Fruit fly (Drosophila melanogaster): ENCODE measurements around the gene CG11656.
A peak's percentile ranks its signal among the peaks of the same experiment; 100 is the strongest.

Gene CG11656

dm6 chr3R:12981334-12982166 lies 28.1 kb upstream of the CG11656 start (continued):
- no peak for TF ChIP-seq luna (GFP tag; optimal IDR thresholded peaks at IDR 0.05)
- no peak for TF ChIP-seq Myb (GFP tag; optimal IDR thresholded peaks at IDR 0.05)
- TF ChIP-seq CG2199 (GFP tag; IDR thresholded peaks at IDR 0.05), result peak; percentile 25; the same call in 1 of the 3 replicates
- no peak for TF ChIP-seq pfk (GFP tag; optimal IDR thresholded peaks at IDR 0.05)
- no peak for TF ChIP-seq BtbVII (GFP tag; optimal IDR thresholded peaks at IDR 0.05)
- TF ChIP-seq Fer3 (tag; optimal IDR thresholded peaks at IDR 0.05), result peak; percentile 72
- peak; percentile 59 for TF ChIP-seq nerfin-1 (tag; optimal IDR thresholded peaks at IDR 0.05)
- TF ChIP-seq CG11696 (GFP tag; IDR thresholded peaks at IDR 0.05), result peak; percentile 91
- TF ChIP-seq mirr (GFP tag; optimal IDR thresholded peaks at IDR 0.05), result no peak
- TF ChIP-seq CG10209 (GFP tag; optimal IDR thresholded peaks at IDR 0.05), result peak; percentile 38
- TF ChIP-seq Drgx (GFP tag; IDR thresholded peaks at IDR 0.05), result peak; percentile 59
- TF ChIP-seq gce (GFP tag; IDR thresholded peaks at IDR 0.05), result no peak; the same call in 2 of the 3 replicates
- no peak for TF ChIP-seq abd-A (tag; optimal IDR thresholded peaks at IDR 0.05)
- peak; percentile 26 for TF ChIP-seq MESR4 (GFP tag; optimal IDR thresholded peaks at IDR 0.05)
- TF ChIP-seq NK7.1 (GFP tag; optimal IDR thresholded peaks at IDR 0.05), result no peak
- no peak for TF ChIP-seq Tbp (GFP tag; optimal IDR thresholded peaks at IDR 0.05)
- TF ChIP-seq CG12219 (GFP tag; optimal IDR thresholded peaks at IDR 0.05), result peak; percentile 57
- TF ChIP-seq CG6813 (GFP tag; optimal IDR thresholded peaks at IDR 0.05), result no peak
- TF ChIP-seq Abd-B (GFP tag; optimal IDR thresholded peaks at IDR 0.05), result peak; percentile 52
- peak; percentile 55 for TF ChIP-seq fd3F (GFP tag; optimal IDR thresholded peaks at IDR 0.05)
- TF ChIP-seq CG12236 (GFP tag; optimal IDR thresholded peaks at IDR 0.05), result no peak
- TF ChIP-seq H2.0 (GFP tag; IDR thresholded peaks at IDR 0.05), result peak; percentile 57; the same call in 1 of the 2 replicates
- no peak for TF ChIP-seq aop (GFP tag; IDR thresholded peaks at IDR 0.05)
- no peak for TF ChIP-seq Ravus (GFP tag; IDR thresholded peaks at IDR 0.05)
- no peak for TF ChIP-seq unc-4 (GFP tag; IDR thresholded peaks at IDR 0.05; ENCODE audit: partially characterized antibody)
- TF ChIP-seq crp (GFP tag; optimal IDR thresholded peaks at IDR 0.05), result no peak
- TF ChIP-seq CG1647 (GFP tag; optimal IDR thresholded peaks at IDR 0.05), result peak; percentile 11
- no peak for TF ChIP-seq bowl (GFP tag; IDR thresholded peaks at IDR 0.05)
- TF ChIP-seq Dip2 (GFP tag; IDR thresholded peaks at IDR 0.05), result no peak
- no peak for TF ChIP-seq CG7928 (GFP tag; optimal IDR thresholded peaks at IDR 0.05)
- peak; percentile 59 for TF ChIP-seq CG18619 (GFP tag; optimal IDR thresholded peaks at IDR 0.05)
- no peak for TF ChIP-seq Mes4 (GFP tag; optimal IDR thresholded peaks at IDR 0.05)
- TF ChIP-seq chn (GFP tag; optimal IDR thresholded peaks at IDR 0.05), result peak; percentile 31
- no peak for TF ChIP-seq Stat92E (GFP tag; optimal IDR thresholded peaks at IDR 0.05)
- TF ChIP-seq phol (tag; optimal IDR thresholded peaks at IDR 0.05), result peak; percentile 78
- peak; percentile 43 for TF ChIP-seq Six4 (GFP tag; optimal IDR thresholded peaks at IDR 0.05)
- TF ChIP-seq Poxn (GFP tag; IDR thresholded peaks at IDR 0.05), result no peak; the same call in 1 of the 2 replicates
- no peak for TF ChIP-seq slp2 (GFP tag; optimal IDR thresholded peaks at IDR 0.05)
- peak; percentile 26 for TF ChIP-seq Camta (GFP tag; optimal IDR thresholded peaks at IDR 0.05)
- TF ChIP-seq CG31224 (GFP tag; IDR thresholded peaks at IDR 0.05), result no peak
- TF ChIP-seq E2f1 (GFP tag; IDR thresholded peaks at IDR 0.05), result peak; percentile 45
- peak; percentile 16 for TF ChIP-seq CG12071 (GFP tag; optimal IDR thresholded peaks at IDR 0.05)
- TF ChIP-seq bsh (GFP tag; optimal IDR thresholded peaks at IDR 0.05), result peak; percentile 34 to 60
- peak; percentile 66 for TF ChIP-seq zf30C (GFP tag; optimal IDR thresholded peaks at IDR 0.05)
- peak; percentile 86 for TF ChIP-seq onecut (GFP tag; IDR thresholded peaks at IDR 0.05)
- peak; percentile 29 for TF ChIP-seq Bteb2 (GFP tag; optimal IDR thresholded peaks at IDR 0.05)
- no peak for TF ChIP-seq nerfin-2 (GFP tag; IDR thresholded peaks at IDR 0.05; ENCODE audit: partially characterized antibody)
- peak; percentile 69 for TF ChIP-seq Oli (tag; optimal IDR thresholded peaks at IDR 0.05)

Data from whole organism, embryonic.